Worm (Caenorhabditis elegans) whole organism, young adult: ENCODE results near the gene F45E1.2.

ENCODE experiments used
- B0035.1 ChIP-seq: sonication (generic microtip); optimal IDR thresholded peaks from 2 replicates; lab custom pipeline; 2016; ENCODE audit warnings: missing genetic modification characterization, mild to moderate bottlenecking, missing compliant biosample characterization, missing genotype, missing genetic modification reagents
- C06A6.2 ChIP-seq: fragments of 200-800 bp; sonication (Bioruptor generic); conservative IDR thresholded peaks from 2 replicates; pipeline ENCODE4 v1.3.6; 2022; ENCODE audit warnings: missing genetic modification characterization, missing compliant biosample characterization
- C17E4.6 ChIP-seq: fragments of 200-800 bp; sonication (Bioruptor generic); IDR thresholded peaks from 2 replicates; pipeline ENCODE4 v1.3.6; 2022; ENCODE audit warnings: missing genetic modification reagents, missing genetic modification characterization, missing compliant biosample characterization
- F39B2.1 ChIP-seq: fragments of 200-800 bp; sonication (Bioruptor generic); IDR thresholded peaks from 2 replicates; pipeline ENCODE4 v1.3.6; 2022; ENCODE audit warnings: missing genetic modification reagents, missing genetic modification characterization, missing compliant biosample characterization
- akir-1 ChIP-seq: fragments of 200-800 bp; sonication (Bioruptor generic); optimal IDR thresholded peaks from 2 replicates; lab custom pipeline; 2018; ENCODE audit warnings: mild to moderate bottlenecking, missing genetic modification characterization, moderate library complexity, missing compliant biosample characterization
- attf-6 ChIP-seq: fragments of 200-800 bp; sonication (Bioruptor generic); IDR thresholded peaks from 2 replicates; pipeline ENCODE4 v1.3.6; 2022; ENCODE audit warnings: missing genetic modification reagents, missing genetic modification characterization, missing compliant biosample characterization
- ccch-3 ChIP-seq: fragments of 200-800 bp; sonication (Bioruptor generic); optimal IDR thresholded peaks from 2 replicates; lab custom pipeline; 2018; ENCODE audit warnings: mild to moderate bottlenecking, missing genetic modification characterization, missing compliant biosample characterization
- ceh-100 ChIP-seq: fragments of 200-800 bp; sonication (Bioruptor generic); IDR thresholded peaks from 2 replicates; pipeline ENCODE4 v1.3.6; 2022; ENCODE audit warnings: missing genetic modification reagents, missing genetic modification characterization, missing compliant biosample characterization
- efl-1 ChIP-seq: fragments of 150-350 bp; optimal IDR thresholded peaks from 2 replicates; lab custom pipeline; 2014; ENCODE audit warnings: missing biosample characterization, missing genetic modification reagents, missing genetic modification characterization
- egrh-3 ChIP-seq: fragments of 200-800 bp; sonication (Bioruptor generic); IDR thresholded peaks from 2 replicates; pipeline ENCODE4 v1.3.6; 2022; ENCODE audit warnings: missing genetic modification reagents, missing genetic modification characterization, missing compliant biosample characterization
- ets-4 ChIP-seq: fragments of 200-800 bp; sonication (Bioruptor generic); optimal IDR thresholded peaks from 2 replicates; lab custom pipeline; 2018; ENCODE audit warnings: mild to moderate bottlenecking, missing genetic modification characterization, missing compliant biosample characterization
- gei-17 ChIP-seq: fragments of 200-800 bp; sonication (Bioruptor generic); optimal IDR thresholded peaks from 2 replicates; lab custom pipeline; 2018; ENCODE audit warnings: mild to moderate bottlenecking, missing genetic modification characterization, missing compliant biosample characterization
- let-607 ChIP-seq, 2 experiments: fragments of 200-800 bp in 1 of 2; sonication (Bioruptor generic) in 1 of 2; sonication (generic microtip) in 1 of 2; optimal IDR thresholded peaks; 2 replicates each; lab custom pipeline; 2016 to 2018; ENCODE audit warnings: mild to moderate bottlenecking in 2 of 2, missing compliant biosample characterization in 2 of 2, missing genetic modification characterization in 2 of 2, moderate library complexity in 2 of 2, missing genotype in 1 of 2
- lin-40 ChIP-seq: sonication (generic microtip); optimal IDR thresholded peaks from 2 replicates; lab custom pipeline; 2016; ENCODE audit warnings: missing genetic modification characterization, mild to moderate bottlenecking, missing compliant biosample characterization, missing genotype, missing genetic modification reagents
- lir-1 ChIP-seq: fragments of 200-800 bp; sonication (Bioruptor generic); conservative IDR thresholded peaks from 2 replicates; pipeline ENCODE4 v1.3.6; 2022; ENCODE audit warnings: missing genetic modification reagents, missing genetic modification characterization, missing compliant biosample characterization
- nhr-120 ChIP-seq: fragments of 200-800 bp; sonication (Bioruptor generic); IDR thresholded peaks from 2 replicates; pipeline ENCODE4 v1.3.6; 2022; ENCODE audit warnings: missing genetic modification characterization, missing compliant biosample characterization
- nhr-179 ChIP-seq: sonication (generic microtip); optimal IDR thresholded peaks from 2 replicates; lab custom pipeline; 2016; ENCODE audit warnings: mild to moderate bottlenecking, missing genetic modification characterization, missing compliant biosample characterization
- nhr-27 ChIP-seq: fragments of 200-800 bp; sonication (Bioruptor generic); optimal IDR thresholded peaks from 2 replicates; lab custom pipeline; 2018; ENCODE audit warnings: mild to moderate bottlenecking, missing genetic modification characterization, moderate library complexity, missing compliant biosample characterization
- nhr-90 ChIP-seq: sonication (generic microtip); optimal IDR thresholded peaks from 2 replicates; lab custom pipeline; 2016; ENCODE audit warnings: missing genotype, mild to moderate bottlenecking, missing genetic modification characterization, missing compliant biosample characterization
- pha-4 ChIP-seq: fragments of 150-350 bp; sonication (generic microtip); optimal IDR thresholded peaks from 2 replicates; lab custom pipeline; 2014; ENCODE audit warnings: missing biosample characterization, missing genetic modification reagents, missing genetic modification characterization
- sdz-38 ChIP-seq: sonication (generic microtip); optimal IDR thresholded peaks from 2 replicates; lab custom pipeline; 2016; ENCODE audit warnings: missing genotype, missing genetic modification characterization, missing compliant biosample characterization
- sea-2 ChIP-seq: fragments of 200-800 bp; sonication (Bioruptor generic); IDR thresholded peaks from 2 replicates; pipeline ENCODE4 v1.3.6; 2022; ENCODE audit warnings: missing genetic modification characterization, missing compliant biosample characterization
- snpc-3.4 ChIP-seq: sonication (generic microtip); optimal IDR thresholded peaks from 2 replicates; lab custom pipeline; 2017; ENCODE audit warnings: missing genetic modification characterization, mild to moderate bottlenecking, missing compliant biosample characterization, antibody characterized with exemption, moderate library complexity, missing genotype, missing genetic modification reagents
- tbp1 ChIP-seq: fragments of 200-800 bp; sonication (Bioruptor generic); optimal IDR thresholded peaks from 2 replicates; lab custom pipeline; 2018; ENCODE audit warnings: mild to moderate bottlenecking, missing genetic modification characterization, missing compliant biosample characterization
- zfh-2 ChIP-seq: fragments of 200-800 bp; sonication (Bioruptor generic); conservative IDR thresholded peaks from 2 replicates; pipeline ENCODE4 v1.3.6; 2022; ENCODE audit warnings: missing genetic modification reagents, missing genetic modification characterization, missing compliant biosample characterization
- ztf-3 ChIP-seq: fragments of 200-800 bp; sonication (Bioruptor generic); optimal IDR thresholded peaks from 2 replicates; lab custom pipeline; 2018; ENCODE audit warnings: mild to moderate bottlenecking, missing genetic modification characterization, missing compliant biosample characterization

The F45E1.2 gene

DNA sequence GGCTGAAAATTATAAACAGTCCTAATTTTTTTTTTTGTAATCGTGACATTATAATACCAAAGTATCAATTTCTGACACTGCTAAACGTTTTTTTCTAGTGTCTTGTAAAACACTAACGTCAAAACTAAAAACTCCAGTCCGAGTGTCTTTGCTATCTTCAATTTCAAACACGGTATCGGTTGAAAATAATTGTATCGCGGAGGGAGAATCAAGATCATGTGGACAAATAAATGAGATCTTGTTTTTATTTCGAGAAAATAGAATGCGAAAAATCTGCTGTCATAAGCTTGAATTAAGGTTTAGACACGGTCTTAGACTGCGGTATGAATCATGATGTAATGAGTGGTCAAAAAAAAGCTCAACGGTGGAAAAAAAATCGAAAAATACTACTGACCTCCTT lies 45.1 kb downstream of the F45E1.2 start:
- TF ChIP-seq lir-1 (no peak), tbp1 (GFP tag; lab: Kevin White, UChicago) (no peak), lin-40 (tag; lab: Kevin White, UChicago) (peak; percentile 71), gei-17 (GFP tag; lab: Kevin White, UChicago) (peak; percentile 63)

DNA sequence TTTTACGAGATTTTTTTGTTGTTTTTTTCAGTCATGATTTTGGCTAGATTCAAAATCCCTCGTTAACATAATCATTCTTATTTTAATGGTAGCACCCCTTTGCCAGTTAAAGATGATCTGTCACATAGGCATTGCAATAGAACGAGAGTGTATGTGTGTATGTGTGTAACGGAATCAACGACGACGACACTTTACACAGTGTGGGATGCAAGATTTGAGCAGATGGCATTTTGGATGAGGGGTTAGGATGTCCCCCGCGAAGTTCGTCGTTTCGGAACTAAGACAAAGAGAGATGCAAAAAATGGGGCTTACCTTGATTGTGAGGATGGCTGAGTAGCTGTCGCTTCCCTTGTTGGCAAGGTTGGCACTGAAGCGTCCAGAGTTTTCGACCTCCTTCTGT lies 48.5 kb downstream of the F45E1.2 start:
- no peak for TF ChIP-seq nhr-120 (GFP tag; lab: Robert Waterston, UW)
- no peak for TF ChIP-seq ets-4 (GFP tag; lab: Kevin White, UChicago)
- no peak for TF ChIP-seq nhr-179
- no peak for TF ChIP-seq C06A6.2
- no peak for TF ChIP-seq snpc-3.4
- TF ChIP-seq F39B2.1 (GFP tag; lab: Robert Waterston, UW): no peak
- no peak for TF ChIP-seq egrh-3 (GFP tag; lab: Robert Waterston, UW)
- TF ChIP-seq pha-4: no peak
- TF ChIP-seq C17E4.6 (GFP tag; lab: Robert Waterston, UW): no peak
- TF ChIP-seq nhr-90 (tag; lab: Kevin White, UChicago): no peak
- no peak for TF ChIP-seq let-607 (tag; optimal IDR thresholded peaks at IDR 0.05; lab: Kevin White, UChicago)
- TF ChIP-seq efl-1 (GFP tag; lab: Kevin White, UChicago): no peak
- no peak for TF ChIP-seq ccch-3
- no peak for TF ChIP-seq ceh-100 (GFP tag; lab: Robert Waterston, UW)
- TF ChIP-seq sdz-38 (tag; lab: Kevin White, UChicago): no peak
- no peak for TF ChIP-seq B0035.1 (tag; lab: Kevin White, UChicago)
- TF ChIP-seq nhr-27 (tag; lab: Kevin White, UChicago): no peak
- no peak for TF ChIP-seq ztf-3 (GFP tag; lab: Kevin White, UChicago)
- TF ChIP-seq akir-1 (GFP tag; lab: Kevin White, UChicago): no peak

DNA sequence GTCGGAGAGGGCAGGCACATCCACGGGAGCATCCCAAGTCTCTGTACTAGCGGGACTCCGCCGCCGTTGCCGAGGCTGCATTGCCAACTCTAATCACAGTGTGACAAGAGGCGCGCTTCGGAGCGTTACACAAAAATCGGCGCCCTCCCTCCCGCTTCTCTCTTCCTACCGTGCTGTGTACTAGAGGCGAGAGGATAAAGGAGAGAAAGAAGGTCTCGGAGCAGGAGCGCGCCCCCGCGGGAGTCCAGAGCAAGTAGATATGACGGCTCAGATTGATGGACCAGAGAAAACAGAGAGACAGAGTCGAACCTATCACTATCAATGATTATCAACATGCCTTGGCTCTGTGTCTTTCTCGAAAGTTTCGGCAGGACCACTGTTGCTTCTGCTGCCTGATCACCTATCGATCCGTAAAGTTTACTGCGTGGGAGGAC lies 49.5 kb downstream of the F45E1.2 start:
- TF ChIP-seq sea-2 (GFP tag; lab: Robert Waterston, UW): peak; percentile 72; the same call in 1 of the 2 replicates
- no peak for TF ChIP-seq attf-6
- peak; percentile 90 for TF ChIP-seq zfh-2 (GFP tag; lab: Robert Waterston, UW)
